Worm (Caenorhabditis elegans): ENCODE measurements around the gene F26D11.13.

F26D11.13 gene

ce11 chrV:7978798-7979197 lies 24.3 kb upstream of the F26D11.13 start (continued):
- TF ChIP-seq mcd-1 (GFP tag; IDR thresholded peaks at IDR 0.05) (0 out of 2 replicates have a peak, but pooled peaks have one; percentile 22), ztf-28 (GFP tag; IDR thresholded peaks at IDR 0.05) (no peak), ama-1 (optimal IDR thresholded peaks at IDR 0.05) (no peak), ama-1 (GFP tag; optimal IDR thresholded peaks at IDR 0.05) (no peak), F39B2.1 (GFP tag; IDR thresholded peaks at IDR 0.05) (no peak), Y53G8AR.9 (GFP tag; conservative IDR thresholded peaks at IDR 0.05) (no peak), cebp-1 (GFP tag; IDR thresholded peaks at IDR 0.05) (no peak), cebp-1 (tag; optimal IDR thresholded peaks at IDR 0.05) (peak; percentile 44), Y56A3A.18 (GFP tag; IDR thresholded peaks at IDR 0.05) (no peak), attf-5 (GFP tag; optimal IDR thresholded peaks at IDR 0.05) (peak; percentile 62), ets-4 (GFP tag; optimal IDR thresholded peaks at IDR 0.05) (no peak), T07F8.4 (tag; optimal IDR thresholded peaks at IDR 0.05) (no peak), rec-8 (tag; optimal IDR thresholded peaks at IDR 0.05) (no peak), dox-1 (GFP tag; IDR thresholded peaks at IDR 0.05) (peak; percentile 44; the same call in 1 of the 2 replicates)

- TF ChIP-seq hrde-1 (tag; optimal IDR thresholded peaks at IDR 0.05; ENCODE audit: borderline replicate concordance) (no peak), zfh-2 (GFP tag; conservative IDR thresholded peaks at IDR 0.05) (peak; percentile 15), F10E7.11 (tag; optimal IDR thresholded peaks at IDR 0.05) (no peak), pbrm-1 (GFP tag; IDR thresholded peaks at IDR 0.05) (no peak), xnd-1 (tag; optimal IDR thresholded peaks at IDR 0.05) (no peak), unc-130 (GFP tag; optimal IDR thresholded peaks at IDR 0.05) (no peak), nhr-80 (tag; optimal IDR thresholded peaks at IDR 0.05) (peak; percentile 70), ets-4 (GFP tag; optimal IDR thresholded peaks at IDR 0.05) (no peak), ekl-4 (GFP tag; IDR thresholded peaks at IDR 0.05) (no peak), F49E8.2 (tag; optimal IDR thresholded peaks at IDR 0.05; ENCODE audit: insufficient read depth) (no peak), ztf-18 (tag; optimal IDR thresholded peaks at IDR 0.05) (no peak)
These were observed 23.4 kb upstream of the F26D11.13 start, which contains the start of gene let-413 for ce11 chrV:7977701-7978461. let-413 (minus strand) TSS chrV:7977776.

- TF ChIP-seq nhr-179 (tag; optimal IDR thresholded peaks at IDR 0.05) (no peak), B0035.1 (tag; optimal IDR thresholded peaks at IDR 0.05) (no peak), attf-6 (GFP tag; IDR thresholded peaks at IDR 0.05) (no peak), ets-4 (GFP tag; optimal IDR thresholded peaks at IDR 0.05) (no peak), egl-44 (GFP tag; IDR thresholded peaks at IDR 0.05) (no peak), xnd-1 (tag; optimal IDR thresholded peaks at IDR 0.05) (no peak), ztf-6 (GFP tag; IDR thresholded peaks at IDR 0.05) (no peak), ceh-100 (GFP tag; IDR thresholded peaks at IDR 0.05) (no peak), ztf-18 (tag; optimal IDR thresholded peaks at IDR 0.05) (no peak), ccch-3 (GFP tag; optimal IDR thresholded peaks at IDR 0.05) (no peak), snpc-1.1 (tag; optimal IDR thresholded peaks at IDR 0.05; ENCODE audit: insufficient read depth) (no peak), fkh-3 (tag; optimal IDR thresholded peaks at IDR 0.05) (no peak), Y79H2A.3 (GFP tag; conservative IDR thresholded peaks at IDR 0.05) (no peak), mcd-1 (GFP tag; IDR thresholded peaks at IDR 0.05) (no peak), mxl-1 (tag; optimal IDR thresholded peaks at IDR 0.05) (no peak), mel-28 (tag; optimal IDR thresholded peaks at IDR 0.05; ENCODE audit: borderline replicate concordance) (no peak)
These were observed 16.9 kb upstream of the F26D11.13 start for ce11 chrV:7971376-7971775.

Measured in whole organism, young adult.